Worm (Caenorhabditis elegans) whole organism, midembryonic: ENCODE data around the gene lem-2.

ENCODE experiments used
- T22C8.4 ChIP-seq: fragments of 200-800 bp; sonication (Bioruptor generic); IDR thresholded peaks from 2 replicates; pipeline ENCODE4 v1.3.6; 2022; ENCODE audit warnings: missing genetic modification characterization, missing compliant biosample characterization
- cog-1 ChIP-seq: sonication (generic microtip); optimal IDR thresholded peaks from 2 replicates; lab custom pipeline; 2016; ENCODE audit warnings: missing genetic modification characterization, missing compliant biosample characterization
- flt-1 ChIP-seq: fragments of 200-800 bp; sonication (Bioruptor generic); IDR thresholded peaks from 2 replicates; pipeline ENCODE4 v1.3.6; 2022; ENCODE audit warnings: missing genetic modification characterization, missing compliant biosample characterization
- klf-2 ChIP-seq: fragments of 200-800 bp; sonication (Bioruptor generic); conservative IDR thresholded peaks from 2 replicates; pipeline ENCODE4 v1.3.6; 2022; ENCODE audit warnings: missing genetic modification reagents, missing genetic modification characterization, missing compliant biosample characterization
- med-1 ChIP-seq: sonication (generic microtip); optimal IDR thresholded peaks from 2 replicates; lab custom pipeline; 2017; ENCODE audit warnings: missing genetic modification characterization, mild to moderate bottlenecking, missing compliant biosample characterization, antibody characterized with exemption, missing genetic modification reagents; ENCODE audit not compliant: insufficient read depth
- ref-1 ChIP-seq: fragments of 200-800 bp; sonication (Bioruptor generic); conservative IDR thresholded peaks from 2 replicates; pipeline ENCODE4 v1.3.6; 2022; ENCODE audit warnings: missing genetic modification reagents, missing genetic modification characterization, missing compliant biosample characterization
- tab-1 ChIP-seq: fragments of 200-800 bp; sonication (Bioruptor generic); IDR thresholded peaks from 2 replicates; pipeline ENCODE4 v1.3.6; 2022; ENCODE audit warnings: missing genetic modification characterization, missing compliant biosample characterization
- ztf-23 ChIP-seq: fragments of 200-800 bp; sonication (Bioruptor generic); IDR thresholded peaks from 2 replicates; pipeline ENCODE4 v1.3.6; 2022; ENCODE audit warnings: missing genetic modification reagents, missing genetic modification characterization, missing compliant biosample characterization
- ztf-29 ChIP-seq: fragments of 200-800 bp; sonication (Bioruptor generic); IDR thresholded peaks from 2 replicates; pipeline ENCODE4 v1.3.6; 2022; ENCODE audit warnings: missing genetic modification reagents, missing genetic modification characterization, missing compliant biosample characterization

lem-2 gene

DNA sequence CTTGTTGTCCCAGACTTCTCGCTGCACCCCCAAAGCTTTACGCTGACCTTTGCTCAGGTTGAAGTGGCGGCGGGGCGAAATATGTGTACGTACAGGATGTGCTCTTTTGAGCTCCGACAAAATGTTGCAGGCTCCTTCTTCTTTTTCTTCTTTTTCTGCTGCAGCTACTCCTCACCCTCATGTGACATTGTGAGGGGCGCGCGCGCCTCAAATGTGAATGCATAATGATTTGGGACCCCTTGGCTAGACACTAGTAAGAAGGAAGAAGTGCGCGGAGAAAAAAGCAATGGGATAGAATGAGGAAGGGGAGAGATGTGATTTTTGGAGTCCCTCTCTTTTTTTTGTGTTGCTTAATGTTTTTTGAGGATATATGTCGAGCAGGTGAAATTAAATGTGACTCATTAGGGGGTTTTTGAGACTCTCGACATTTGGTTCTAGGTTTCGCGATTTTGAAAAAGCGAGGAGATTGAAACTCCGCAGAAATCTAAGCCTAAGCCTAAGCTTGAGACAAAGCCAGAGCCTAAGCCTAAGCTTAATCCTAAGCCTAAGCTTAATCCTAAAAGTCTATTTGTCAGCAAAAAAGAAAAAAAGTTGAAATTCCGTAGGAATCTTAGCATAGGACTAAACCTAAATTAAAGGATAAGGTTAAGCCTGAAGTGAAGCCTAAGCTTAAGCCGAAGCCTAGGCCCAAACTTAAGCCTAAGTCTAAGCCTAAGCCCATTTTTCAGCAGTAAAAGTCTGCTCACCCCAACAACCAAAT is 26.3 kb upstream of the lem-2 start:
- no peak for TF ChIP-seq med-1 (GFP tag; lab: Kevin White, UChicago)
- TF ChIP-seq flt-1: no peak
- TF ChIP-seq klf-2 (GFP tag; lab: Robert Waterston, UW): no peak
- TF ChIP-seq ztf-23 (GFP tag; lab: Robert Waterston, UW): no peak
- peak; percentile 68; the same call in 1 of the 2 replicates for TF ChIP-seq ztf-29 (GFP tag; lab: Robert Waterston, UW)

DNA sequence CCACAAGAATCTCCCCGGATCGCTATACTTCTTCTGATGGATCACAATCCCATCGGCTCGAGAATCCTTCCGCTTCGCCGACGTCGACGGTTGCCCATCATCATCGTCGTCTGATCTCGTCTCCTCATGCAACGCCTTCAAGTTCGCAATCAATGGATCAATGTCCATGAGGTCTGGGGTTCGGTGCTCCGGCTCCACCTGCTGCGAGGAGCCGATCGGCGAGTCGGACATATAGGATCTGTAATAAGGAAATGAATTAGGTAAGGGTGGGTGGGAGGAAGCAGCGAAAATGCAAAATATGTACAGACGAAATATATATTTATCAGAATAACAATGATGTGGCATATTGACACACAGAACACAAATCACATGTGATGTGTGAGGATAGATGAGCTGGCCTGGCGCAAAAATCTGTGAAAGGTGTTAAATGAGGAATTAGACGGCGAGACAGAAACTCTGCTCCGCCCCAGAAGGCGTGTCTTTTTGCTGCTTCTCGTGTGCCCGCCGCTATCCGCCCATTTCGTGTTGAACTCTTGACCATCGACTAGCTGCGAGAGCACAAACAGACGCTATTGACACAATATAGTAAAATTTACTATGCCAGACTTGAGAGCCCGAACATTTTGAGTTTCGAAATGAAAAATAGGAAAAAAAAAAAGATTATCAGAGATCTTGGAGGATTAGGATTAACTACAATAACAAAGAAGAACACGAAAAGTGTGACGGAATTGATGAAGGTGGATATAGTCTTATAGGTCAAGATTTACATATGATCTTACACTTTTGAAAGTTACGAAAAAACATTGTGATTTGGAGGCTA is 25.6 kb upstream of the lem-2 start:
- TF ChIP-seq ztf-23 (GFP tag; lab: Robert Waterston, UW): no peak
- TF ChIP-seq flt-1: no peak
- no peak for TF ChIP-seq cog-1 (tag; lab: Kevin White, UChicago)
- TF ChIP-seq ref-1 (GFP tag; lab: Robert Waterston, UW): no peak
- no peak for TF ChIP-seq T22C8.4 (GFP tag; lab: Robert Waterston, UW)
- TF ChIP-seq klf-2 (GFP tag; lab: Robert Waterston, UW): no peak
- no peak for TF ChIP-seq tab-1 (GFP tag; lab: Robert Waterston, UW)
- no peak for TF ChIP-seq ztf-29 (GFP tag; lab: Robert Waterston, UW)
- no peak for TF ChIP-seq med-1 (GFP tag; lab: Kevin White, UChicago)

DNA sequence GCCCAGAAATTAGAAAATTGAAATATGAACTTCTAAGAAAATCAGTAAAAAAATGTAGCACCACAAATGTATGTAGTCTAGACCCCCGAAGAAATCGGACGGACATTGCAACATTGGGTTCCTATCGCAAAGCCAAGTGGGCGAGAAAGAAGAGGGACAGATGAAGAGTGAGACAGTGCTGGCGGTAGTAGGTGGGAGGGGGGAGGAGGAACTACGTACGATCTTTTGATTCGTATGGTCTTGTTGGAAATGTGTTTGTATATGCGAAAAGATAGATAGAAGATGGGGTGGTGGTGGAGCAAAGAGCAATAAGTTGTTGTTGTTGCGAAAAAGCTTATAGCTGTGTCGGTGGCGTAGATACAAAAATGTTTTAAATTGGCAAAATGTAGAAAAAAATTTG is 24.9 kb upstream of the lem-2 start:
- TF ChIP-seq cog-1 (tag; lab: Kevin White, UChicago) (no peak), flt-1 (0 out of 2 replicates have a peak, but pooled peaks have one; percentile 48), ztf-29 (GFP tag; lab: Robert Waterston, UW) (no peak), ref-1 (GFP tag; lab: Robert Waterston, UW) (no peak), T22C8.4 (GFP tag; lab: Robert Waterston, UW) (no peak)

DNA sequence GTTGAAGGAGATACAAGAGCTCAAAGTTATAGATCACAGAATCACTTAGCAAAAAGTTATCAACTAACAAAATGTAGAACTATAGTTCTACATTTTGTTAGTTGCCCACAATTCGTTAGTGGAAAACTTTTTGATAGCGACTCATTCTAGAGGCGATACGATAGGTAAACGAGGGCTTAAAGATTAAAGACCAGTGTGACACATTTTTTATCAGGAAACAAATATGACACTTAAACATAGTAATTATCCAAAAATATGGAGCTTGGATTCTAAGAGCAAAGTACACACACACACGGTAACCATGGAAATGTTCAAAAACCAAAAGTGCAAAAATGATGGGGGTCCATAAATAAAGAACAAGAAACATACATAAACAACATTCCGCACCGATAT is 23.4 kb upstream of the lem-2 start:
- no peak for TF ChIP-seq flt-1

DNA sequence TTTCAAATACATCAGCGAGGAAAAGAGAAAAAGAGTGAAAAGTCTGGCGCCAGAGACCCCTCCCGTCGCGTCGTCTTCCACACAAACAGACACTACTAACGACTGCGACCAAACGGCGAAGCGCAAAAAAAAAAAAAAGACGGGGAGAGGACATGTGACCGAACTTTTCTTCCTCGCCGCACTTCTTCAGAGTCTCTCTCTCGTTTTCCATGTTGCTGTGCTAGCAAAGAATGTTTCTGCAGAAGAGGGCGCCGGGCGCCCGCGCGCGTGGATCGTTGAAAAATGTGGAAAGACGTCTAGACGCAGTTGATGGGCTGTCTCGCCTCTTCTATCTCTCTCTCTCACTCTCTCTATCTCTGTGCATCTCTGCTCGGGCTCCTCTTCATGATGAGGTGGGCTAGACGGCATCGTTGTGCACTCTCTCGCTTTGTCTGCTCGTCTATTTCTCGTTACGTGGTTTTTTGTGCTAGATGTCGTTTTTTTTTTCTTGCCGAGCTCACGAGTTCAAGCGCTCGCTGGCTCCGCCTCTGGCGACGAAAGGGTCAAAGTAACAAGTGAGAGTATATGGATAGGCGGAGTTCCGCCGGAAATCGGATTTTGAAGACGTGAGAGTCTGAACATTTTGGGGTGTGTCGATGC is 22.9 kb upstream of the lem-2 start:
- TF ChIP-seq klf-2 (GFP tag; lab: Robert Waterston, UW): no peak
- TF ChIP-seq ztf-29 (GFP tag; lab: Robert Waterston, UW): no peak
- TF ChIP-seq med-1 (GFP tag; lab: Kevin White, UChicago): no peak
- TF ChIP-seq T22C8.4 (GFP tag; lab: Robert Waterston, UW): no peak
- TF ChIP-seq tab-1 (GFP tag; lab: Robert Waterston, UW): no peak
- TF ChIP-seq flt-1: no peak
- TF ChIP-seq ref-1 (GFP tag; lab: Robert Waterston, UW): no peak
- TF ChIP-seq ztf-23 (GFP tag; lab: Robert Waterston, UW): no peak
- TF ChIP-seq cog-1 (tag; lab: Kevin White, UChicago): no peak

DNA sequence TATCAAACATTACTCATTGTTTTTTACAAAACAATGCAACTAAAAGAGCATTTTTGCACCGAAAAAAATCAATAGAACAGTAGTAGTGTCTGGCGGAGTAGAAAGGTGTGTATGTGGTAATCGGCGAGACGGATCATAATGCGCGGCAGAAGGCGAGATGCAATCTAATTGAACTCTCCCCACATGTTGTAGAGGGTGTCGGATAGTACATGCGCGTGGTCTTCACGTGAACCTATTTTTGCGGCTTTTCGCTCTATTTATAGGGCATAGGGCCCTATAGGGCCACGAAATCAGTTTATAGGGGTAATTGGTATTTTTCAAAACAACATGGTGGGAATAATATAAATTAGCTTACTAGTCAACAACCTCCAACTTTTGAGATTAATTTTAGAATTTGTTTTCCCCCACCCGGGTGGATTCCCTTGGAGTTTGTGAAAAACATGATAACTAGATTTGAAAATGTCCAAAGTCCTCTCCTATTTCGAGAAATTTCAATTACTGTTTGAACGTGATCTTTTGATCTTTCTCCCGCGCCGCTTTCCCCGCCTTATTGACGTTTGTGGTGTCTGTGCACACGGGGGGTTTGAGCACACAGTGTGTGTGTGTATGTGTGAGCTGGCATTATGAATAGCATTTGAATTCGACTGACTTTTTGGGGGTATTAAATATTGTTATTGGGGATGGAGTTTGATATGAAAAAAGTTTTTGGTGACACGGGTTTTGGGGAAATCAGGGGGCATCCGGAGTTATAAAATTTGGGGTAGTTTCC is 20.2 kb upstream of the lem-2 start:
- TF ChIP-seq tab-1 (GFP tag; lab: Robert Waterston, UW): 0 out of 2 replicates have a peak, but pooled peaks have one; percentile 38
- TF ChIP-seq cog-1 (tag; lab: Kevin White, UChicago): no peak

DNA sequence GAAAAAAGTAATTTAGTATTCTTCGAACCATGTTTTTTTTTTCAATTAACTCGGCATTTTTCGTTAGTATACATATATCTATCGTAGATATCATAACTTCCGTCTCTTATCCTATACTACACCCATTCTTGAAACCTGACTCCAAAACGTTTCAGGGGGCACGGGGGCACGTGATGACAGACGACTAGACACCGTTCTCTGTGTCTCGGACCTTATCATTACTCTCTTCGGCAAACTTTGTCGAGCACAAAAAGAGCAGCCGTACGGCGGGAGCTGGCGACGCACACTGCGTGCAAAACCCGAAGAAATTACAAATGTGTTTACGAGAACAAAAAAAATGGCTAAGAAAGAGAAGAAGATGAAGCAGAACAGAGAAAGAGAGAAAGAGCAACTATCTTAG is 19.1 kb upstream of the lem-2 start:
- TF ChIP-seq klf-2 (GFP tag; lab: Robert Waterston, UW) (no peak), T22C8.4 (GFP tag; lab: Robert Waterston, UW) (no peak), ref-1 (GFP tag; lab: Robert Waterston, UW) (no peak), cog-1 (tag; lab: Kevin White, UChicago) (no peak), ztf-29 (GFP tag; lab: Robert Waterston, UW) (no peak), tab-1 (GFP tag; lab: Robert Waterston, UW) (no peak), med-1 (GFP tag; lab: Kevin White, UChicago) (no peak), ztf-23 (GFP tag; lab: Robert Waterston, UW) (no peak), flt-1 (0 out of 2 replicates have a peak, but pooled peaks have one; percentile 17)

DNA sequence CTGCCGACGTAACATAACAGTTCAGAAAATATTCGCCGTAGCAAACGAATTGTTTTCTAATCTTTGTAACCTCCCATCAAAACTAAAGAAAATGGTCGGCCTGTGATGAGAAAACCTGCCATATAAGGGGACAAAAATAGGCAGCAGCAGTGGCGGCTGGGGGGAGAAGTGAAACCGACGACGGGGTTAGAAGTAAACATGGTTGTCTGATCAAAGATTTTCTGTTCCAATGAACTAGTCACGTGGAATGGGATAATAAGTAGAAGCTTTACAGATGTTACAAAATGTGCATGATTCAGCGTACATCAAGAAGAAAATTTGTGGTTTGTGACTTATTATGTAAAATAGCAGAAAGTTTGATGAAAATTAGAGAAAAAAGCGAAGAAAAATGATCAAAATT is 18.0 kb upstream of the lem-2 start:
- TF ChIP-seq tab-1 (GFP tag; lab: Robert Waterston, UW): no peak
- no peak for TF ChIP-seq med-1 (GFP tag; lab: Kevin White, UChicago)
- TF ChIP-seq flt-1: no peak
- no peak for TF ChIP-seq ztf-29 (GFP tag; lab: Robert Waterston, UW)
- no peak for TF ChIP-seq T22C8.4 (GFP tag; lab: Robert Waterston, UW)
- TF ChIP-seq klf-2 (GFP tag; lab: Robert Waterston, UW): no peak
- TF ChIP-seq ztf-23 (GFP tag; lab: Robert Waterston, UW): no peak
- TF ChIP-seq cog-1 (tag; lab: Kevin White, UChicago): no peak
- no peak for TF ChIP-seq ref-1 (GFP tag; lab: Robert Waterston, UW)
